Fruit fly (Drosophila melanogaster): ENCODE results near the gene CG32643.

dm6 chrX:12937825-12938520, 46.4 kb upstream of the CG32643 start:
- TF ChIP-seq D1 (tag; optimal IDR thresholded peaks at IDR 0.05) (no peak), Pif1A (GFP tag; optimal IDR thresholded peaks at IDR 0.05) (no peak)
